Fruit fly (Drosophila melanogaster) whole organism, wandering third instar larva: ENCODE data around the gene Zn72D.

Experiments used
- Hr78 ChIP-seq: fragments of >200 bp; optimal IDR thresholded peaks from 2 replicates; lab custom pipeline; 2017; ENCODE audit warnings: missing biosample characterization, missing genetic modification characterization
- Hr83 ChIP-seq: fragments of 200-300 bp; sonication (Bioruptor generic); optimal IDR thresholded peaks from 2 replicates; lab custom pipeline; 2016; ENCODE audit warnings: missing biosample characterization, mild to moderate bottlenecking, missing genetic modification characterization, moderate library complexity; ENCODE audit not compliant: poor library complexity, severe bottlenecking
- N ChIP-seq: fragments of >200 bp; optimal IDR thresholded peaks from 2 replicates; lab custom pipeline; 2018; ENCODE audit warnings: missing biosample characterization, missing external identifiers, missing genetic modification characterization
- br ChIP-seq: fragments of 200-800 bp; sonication (Bioruptor generic); optimal IDR thresholded peaks from 2 replicates; lab custom pipeline; 2016; ENCODE audit warnings: missing biosample characterization, missing genetic modification characterization

- TF ChIP-seq N (GFP tag; lab: Kevin White, UChicago) (no peak), Hr78 (GFP tag; lab: Kevin White, UChicago) (no peak), Hr83 (no peak), br (no peak)
Measured at dm6 chr3L:16153089-16153488, 40.7 kb upstream of the Zn72D start.
